Fruit fly (Drosophila melanogaster): ENCODE measurements around the gene rhea.

DNA sequence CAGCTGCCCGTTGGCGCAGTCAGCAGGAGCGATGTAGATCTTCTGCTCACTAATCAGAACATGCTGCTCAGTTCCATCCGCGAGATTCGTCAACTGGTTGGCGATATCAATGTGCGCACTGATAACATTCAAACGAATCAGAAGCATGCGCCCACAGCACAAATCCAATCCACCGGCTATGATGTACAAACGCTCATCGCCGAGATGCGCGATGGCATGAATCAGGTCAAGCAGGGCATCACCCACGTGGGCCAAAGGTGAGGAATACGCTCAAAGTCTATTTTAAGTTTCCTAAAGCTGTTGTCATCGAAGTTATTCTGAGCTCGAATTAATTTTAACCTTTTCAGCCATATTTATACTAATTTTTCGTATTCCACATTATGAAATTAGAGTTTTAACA, 8.4 kb upstream of the rhea start:
- TF ChIP-seq pan (optimal IDR thresholded peaks at IDR 0.05), result no peak
- no peak for TF ChIP-seq psq (optimal IDR thresholded peaks at IDR 0.05)
- TF ChIP-seq EcR (GFP tag; optimal IDR thresholded peaks at IDR 0.05), result no peak
